Fruit fly (Drosophila melanogaster) whole organism, embryonic: ENCODE data around the gene Nprl3.

Experiments
- Aef1 ChIP-seq: fragments of 200-800 bp; sonication (Bioruptor generic); IDR thresholded peaks from 3 replicates; pipeline ENCODE4 v1.3.6; 2022; ENCODE audit warnings: missing biosample characterization, missing genetic modification characterization
- Bgb ChIP-seq: fragments of 200-800 bp; sonication (Bioruptor generic); IDR thresholded peaks from 2 replicates; pipeline ENCODE4 v1.3.6; 2022; ENCODE audit warnings: missing biosample characterization, missing genetic modification characterization; ENCODE audit not compliant: partially characterized antibody
- CG10462 ChIP-seq: fragments of 200-800 bp; sonication (Bioruptor generic); optimal IDR thresholded peaks from 2 replicates; lab custom pipeline; 2016; ENCODE audit warnings: missing biosample characterization, missing genetic modification characterization
- CG12219 ChIP-seq: fragments of 200-800 bp; sonication (Bioruptor generic); optimal IDR thresholded peaks from 3 replicates; lab custom pipeline; 2018; ENCODE audit warnings: missing biosample characterization, mild to moderate bottlenecking, missing genetic modification characterization
- CG15073 ChIP-seq: fragments of 200-800 bp; sonication (Bioruptor generic); optimal IDR thresholded peaks from 2 replicates; lab custom pipeline; 2016; ENCODE audit warnings: missing biosample characterization, missing genetic modification characterization
- CG1602 ChIP-seq: fragments of 200-800 bp; sonication (Bioruptor generic); optimal IDR thresholded peaks from 3 replicates; lab custom pipeline; 2016; ENCODE audit warnings: missing biosample characterization, missing genetic modification characterization
- CG18599 ChIP-seq: fragments of 200-800 bp; sonication (Bioruptor generic); optimal IDR thresholded peaks from 3 replicates; lab custom pipeline; 2017; ENCODE audit warnings: missing biosample characterization, missing genetic modification characterization, mild to moderate bottlenecking, moderate library complexity, missing genetic modification reagents
- CG30403 ChIP-seq: fragments of 200-800 bp; sonication (Bioruptor generic); optimal IDR thresholded peaks from 3 replicates; lab custom pipeline; 2016; ENCODE audit warnings: missing biosample characterization, missing genetic modification characterization
- CG31441 ChIP-seq: fragments of 200-800 bp; sonication (Bioruptor generic); IDR thresholded peaks from 2 replicates; pipeline ENCODE4 v1.3.6; 2022; ENCODE audit warnings: missing biosample characterization, missing genetic modification characterization
- CG42726 ChIP-seq: fragments of 200-800 bp; sonication (Bioruptor generic); IDR thresholded peaks from 2 replicates; pipeline ENCODE4 v1.3.6; 2022; ENCODE audit warnings: missing biosample characterization, missing genetic modification characterization; ENCODE audit not compliant: partially characterized antibody
- CG4617 ChIP-seq: fragments of 200-800 bp; sonication (Bioruptor generic); optimal IDR thresholded peaks from 3 replicates; lab custom pipeline; 2016; ENCODE audit warnings: missing biosample characterization, missing genetic modification characterization, borderline replicate concordance
- CG4730 ChIP-seq: fragments of 200-800 bp; sonication (Bioruptor generic); IDR thresholded peaks from 2 replicates; pipeline ENCODE4 v1.3.6; 2022; ENCODE audit warnings: missing biosample characterization, missing genetic modification characterization
- CG6272 ChIP-seq: fragments of 200-800 bp; sonication (Bioruptor generic); IDR thresholded peaks from 2 replicates; pipeline ENCODE4 v1.3.6; 2022; ENCODE audit warnings: missing biosample characterization, missing genetic modification characterization
- CG6689 ChIP-seq: fragments of 200-800 bp; sonication (Bioruptor generic); IDR thresholded peaks from 2 replicates; pipeline ENCODE4 v1.3.6; 2022; ENCODE audit warnings: missing biosample characterization, missing genetic modification characterization
- CG6765 ChIP-seq: fragments of 200-800 bp; sonication (Bioruptor generic); optimal IDR thresholded peaks from 3 replicates; lab custom pipeline; 2017; ENCODE audit warnings: missing biosample characterization, mild to moderate bottlenecking, missing genetic modification characterization
- CG7786 ChIP-seq: fragments of 200-800 bp; sonication (Bioruptor generic); optimal IDR thresholded peaks from 2 replicates; lab custom pipeline; 2016; ENCODE audit warnings: missing biosample characterization, missing genetic modification characterization
- CG8478 ChIP-seq: fragments of >200 bp; optimal IDR thresholded peaks from 2 replicates; lab custom pipeline; 2018
- CG9437 ChIP-seq: fragments of 200-800 bp; sonication (Bioruptor generic); optimal IDR thresholded peaks from 2 replicates; lab custom pipeline; 2018; ENCODE audit warnings: missing biosample characterization, mild to moderate bottlenecking, missing genetic modification characterization
- CG9727 ChIP-seq: fragments of 200-800 bp; sonication (Bioruptor generic); optimal IDR thresholded peaks from 3 replicates; lab custom pipeline; 2017; ENCODE audit warnings: missing biosample characterization, mild to moderate bottlenecking, missing genetic modification characterization
- CG9876 ChIP-seq: fragments of 200-800 bp; sonication (Bioruptor generic); optimal IDR thresholded peaks from 2 replicates; lab custom pipeline; 2016; ENCODE audit warnings: missing biosample characterization, missing genetic modification characterization
- D ChIP-seq, 2 experiments: fragments of 200-800 bp in 1 of 2; fragments of >200 bp in 1 of 2; sonication (Bioruptor generic) in 1 of 2; optimal IDR thresholded peaks; 2 replicates in 1 of 2; 3 replicates in 1 of 2; lab custom pipeline; 2017; ENCODE audit warnings: mild to moderate bottlenecking in 1 of 2, missing biosample characterization in 1 of 2, missing genetic modification characterization in 1 of 2, missing genetic modification reagents in 1 of 2
- HLHmδ ChIP-seq: fragments of 200-800 bp; sonication (Bioruptor generic); optimal IDR thresholded peaks from 2 replicates; lab custom pipeline; 2018; ENCODE audit warnings: missing biosample characterization, mild to moderate bottlenecking, missing genetic modification characterization, moderate library complexity
- Hsf ChIP-seq: fragments of 200-800 bp; sonication (Bioruptor generic); optimal IDR thresholded peaks from 3 replicates; lab custom pipeline; 2016; ENCODE audit warnings: missing biosample characterization, missing genetic modification characterization
- Lhr ChIP-seq: fragments of 200-800 bp; sonication (Bioruptor generic); optimal IDR thresholded peaks from 3 replicates; lab custom pipeline; 2017; ENCODE audit warnings: mild to moderate bottlenecking, missing biosample characterization, missing genetic modification reagents, missing genetic modification characterization
- Oli ChIP-seq: fragments of 200-800 bp; sonication (Bioruptor generic); optimal IDR thresholded peaks from 2 replicates; lab custom pipeline; 2018; ENCODE audit warnings: missing biosample characterization, mild to moderate bottlenecking, missing genetic modification characterization, moderate library complexity
- Sox102F ChIP-seq: fragments of 200-800 bp; sonication (Bioruptor generic); optimal IDR thresholded peaks from 2 replicates; lab custom pipeline; 2018; ENCODE audit warnings: missing biosample characterization, mild to moderate bottlenecking, missing genetic modification characterization, moderate library complexity
- Spps ChIP-seq: fragments of 200-800 bp; sonication (Bioruptor generic); optimal IDR thresholded peaks from 2 replicates; lab custom pipeline; 2018; ENCODE audit warnings: missing biosample characterization, mild to moderate bottlenecking, missing genetic modification characterization
- btn ChIP-seq: fragments of 200-800 bp; sonication (Bioruptor generic); optimal IDR thresholded peaks from 2 replicates; lab custom pipeline; 2016; ENCODE audit warnings: missing biosample characterization, missing genetic modification characterization
- chif ChIP-seq, 2 experiments: fragments of 200-800 bp; sonication (Bioruptor generic); optimal IDR thresholded peaks; 3 replicates each; lab custom pipeline; 2016; ENCODE audit warnings: missing biosample characterization in 2 of 2, missing genetic modification characterization in 2 of 2
- ci ChIP-seq: fragments of 200-800 bp; sonication (Bioruptor generic); IDR thresholded peaks from 3 replicates; pipeline ENCODE4 v1.3.6; 2022; ENCODE audit warnings: missing biosample characterization, missing genetic modification characterization
- crol ChIP-seq: fragments of 200-800 bp; sonication (Bioruptor generic); IDR thresholded peaks from 2 replicates; pipeline ENCODE4 v1.3.6; 2022; ENCODE audit warnings: missing biosample characterization, missing genetic modification characterization
- fu2 ChIP-seq: fragments of 200-800 bp; sonication (Bioruptor generic); optimal IDR thresholded peaks from 2 replicates; lab custom pipeline; 2016; ENCODE audit warnings: missing biosample characterization, missing genetic modification characterization
- gce ChIP-seq: fragments of 200-800 bp; sonication (Bioruptor generic); IDR thresholded peaks from 3 replicates; pipeline ENCODE4 v1.3.6; 2022; ENCODE audit warnings: missing biosample characterization, missing genetic modification characterization
- gcm ChIP-seq: fragments of 200-800 bp; sonication (Bioruptor generic); optimal IDR thresholded peaks from 2 replicates; lab custom pipeline; 2019; ENCODE audit warnings: missing biosample characterization, mild to moderate bottlenecking, missing genetic modification characterization, moderate library complexity
- gfzf ChIP-seq: fragments of 200-800 bp; sonication (Bioruptor generic); optimal IDR thresholded peaks from 2 replicates; lab custom pipeline; 2016; ENCODE audit warnings: missing biosample characterization, mild to moderate bottlenecking, missing genetic modification characterization, moderate library complexity
- kah ChIP-seq: fragments of 200-800 bp; sonication (Bioruptor generic); optimal IDR thresholded peaks from 2 replicates; lab custom pipeline; 2018; ENCODE audit warnings: missing biosample characterization, mild to moderate bottlenecking, missing genetic modification characterization
- lbe ChIP-seq: fragments of 200-800 bp; sonication (Bioruptor generic); optimal IDR thresholded peaks from 2 replicates; lab custom pipeline; 2016; ENCODE audit warnings: missing biosample characterization, mild to moderate bottlenecking, missing genetic modification characterization
- mam ChIP-seq: fragments of 200-800 bp; sonication (Bioruptor generic); optimal IDR thresholded peaks from 3 replicates; lab custom pipeline; 2016; ENCODE audit warnings: missing biosample characterization, missing genetic modification characterization
- mirr ChIP-seq: fragments of 200-800 bp; sonication (Bioruptor generic); optimal IDR thresholded peaks from 3 replicates; lab custom pipeline; 2018; ENCODE audit warnings: missing biosample characterization, mild to moderate bottlenecking, missing genetic modification characterization
- nerfin-1 ChIP-seq: fragments of 200-800 bp; sonication (Bioruptor generic); optimal IDR thresholded peaks from 3 replicates; lab custom pipeline; 2019; ENCODE audit warnings: missing biosample characterization, mild to moderate bottlenecking, missing genetic modification characterization, moderate library complexity
- odd ChIP-seq: fragments of 200-800 bp; sonication (Bioruptor generic); optimal IDR thresholded peaks from 2 replicates; lab custom pipeline; 2017; ENCODE audit warnings: missing biosample characterization, mild to moderate bottlenecking, missing genetic modification characterization
- pb ChIP-seq: fragments of 200-800 bp; sonication (Bioruptor generic); optimal IDR thresholded peaks from 3 replicates; lab custom pipeline; 2016; ENCODE audit warnings: missing biosample characterization, missing genetic modification characterization
- ro ChIP-seq: fragments of 200-800 bp; sonication (Bioruptor generic); IDR thresholded peaks from 2 replicates; pipeline ENCODE4 v1.3.6; 2022; ENCODE audit warnings: missing biosample characterization, missing genetic modification characterization
- sisA ChIP-seq: fragments of 200-800 bp; sonication (Bioruptor generic); IDR thresholded peaks from 2 replicates; pipeline ENCODE4 v1.3.6; 2022; ENCODE audit warnings: missing biosample characterization, missing genetic modification characterization
- slbo ChIP-seq: fragments of 200-800 bp; sonication (Bioruptor generic); IDR thresholded peaks from 2 replicates; pipeline ENCODE4 v1.3.6; 2022; ENCODE audit warnings: missing biosample characterization, missing genetic modification characterization
- slou ChIP-seq: fragments of 200-800 bp; sonication (Bioruptor generic); optimal IDR thresholded peaks from 3 replicates; lab custom pipeline; 2016; ENCODE audit warnings: missing biosample characterization, missing genetic modification characterization
- sr ChIP-seq: fragments of 200-800 bp; sonication (Bioruptor generic); IDR thresholded peaks from 3 replicates; pipeline ENCODE4 v1.3.6; 2022; ENCODE audit warnings: missing biosample characterization, missing genetic modification characterization
- tap ChIP-seq: fragments of 200-800 bp; optimal IDR thresholded peaks from 3 replicates; lab custom pipeline; 2019; ENCODE audit warnings: missing biosample characterization, mild to moderate bottlenecking, missing genetic modification characterization, moderate library complexity
- tin ChIP-seq: fragments of 200-800 bp; sonication (Bioruptor generic); optimal IDR thresholded peaks from 3 replicates; lab custom pipeline; 2016; ENCODE audit warnings: missing biosample characterization, missing genetic modification characterization

Gene Nprl3

DNA sequence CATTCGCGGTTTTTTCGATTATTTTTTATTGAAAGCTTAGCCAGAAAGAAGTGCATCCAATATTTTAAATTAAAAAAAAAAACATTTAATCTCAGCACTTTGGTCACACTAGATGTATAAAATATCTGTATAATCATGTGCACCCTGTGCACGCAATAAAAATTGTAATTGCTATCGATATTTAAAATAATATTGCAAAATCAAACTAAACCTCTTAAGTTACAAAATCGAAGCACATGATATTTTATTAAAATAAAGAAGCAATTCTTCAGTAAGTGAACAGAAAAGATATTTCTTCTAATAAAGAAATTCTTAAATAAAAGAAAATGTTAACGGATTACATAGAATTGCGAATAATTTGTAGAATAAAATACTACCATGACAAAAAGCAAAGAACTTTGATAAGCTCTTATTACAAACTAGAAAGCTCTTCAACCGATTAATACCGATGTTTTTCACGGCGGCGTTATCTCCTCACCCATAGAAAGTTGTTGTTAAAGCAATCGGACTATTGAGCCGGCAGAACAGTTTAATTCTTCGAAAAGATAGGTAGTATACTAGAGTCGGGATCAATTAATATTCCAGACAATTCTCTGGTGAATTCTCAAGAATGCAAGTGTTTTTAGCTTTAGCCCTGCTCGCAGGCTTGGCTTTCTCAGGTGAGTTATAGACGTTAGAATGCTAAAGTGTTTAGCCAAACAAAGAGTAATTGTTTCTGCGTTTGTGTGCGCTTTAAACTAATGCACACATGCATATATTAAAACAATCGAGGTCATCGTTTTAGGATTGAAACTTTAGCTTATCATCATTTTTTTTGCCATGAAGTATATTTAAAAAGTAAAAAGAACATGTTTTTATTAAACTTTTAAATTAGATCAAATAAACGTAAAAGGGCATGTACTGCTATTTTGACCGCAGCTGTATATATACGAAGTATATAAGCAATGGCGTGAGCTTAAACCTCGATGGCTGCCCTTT, 7.6 kb downstream of the Nprl3 start, which contains the start of gene CtsK1 (continued):
- TF ChIP-seq Hsf (GFP tag; lab: Kevin White, UChicago) (peak; percentile 14), sr (GFP tag; lab: Robert Waterston, UW) (no peak), HLHmδ (GFP tag; lab: Kevin White, UChicago) (no peak), CG1602 (GFP tag; lab: Kevin White, UChicago) (no peak), CG42726 (no peak), slou (GFP tag; lab: Kevin White, UChicago) (no peak), tap (tag; lab: Kevin White, UChicago) (no peak), Spps (no peak), CG9437 (no peak), lbe (GFP tag; lab: Kevin White, UChicago) (peak; percentile 23), CG12219 (GFP tag; lab: Kevin White, UChicago) (no peak), fu2 (no peak), slbo (GFP tag; lab: Robert Waterston, UW) (peak; percentile 49), Oli (tag; lab: Kevin White, UChicago) (peak; percentile 12), sisA (GFP tag; lab: Robert Waterston, UW) (no peak), CG9876 (GFP tag; lab: Kevin White, UChicago) (no peak), ro (GFP tag; lab: Robert Waterston, UW) (no peak), CG9727 (peak; percentile 12), CG4730 (no peak), CG4617 (GFP tag; lab: Kevin White, UChicago) (no peak), CG15073 (GFP tag; lab: Kevin White, UChicago) (no peak), CG6272 (no peak), Bgb (GFP tag; lab: Robert Waterston, UW) (peak; percentile 72; the same call in 1 of the 2 replicates), gcm (no peak), CG31441 (GFP tag; lab: Robert Waterston, UW) (peak; percentile 48), gfzf (GFP tag; lab: Kevin White, UChicago) (peak; percentile 53), btn (GFP tag; lab: Kevin White, UChicago) (no peak), CG10462 (GFP tag; lab: Kevin White, UChicago) (no peak), CG30403 (GFP tag; lab: Kevin White, UChicago) (peak; percentile 20), CG18599 (peak; percentile 26), odd (GFP tag; lab: Kevin White, UChicago) (no peak), CG6765 (GFP tag; lab: Kevin White, UChicago) (no peak), mam (GFP tag; lab: Kevin White, UChicago) (no peak), Aef1 (GFP tag; lab: Robert Waterston, UW) (no peak), Lhr (peak; percentile 39), CG8478 (lab: Kevin White, UChicago) (no peak), CG6689 (GFP tag; lab: Robert Waterston, UW) (peak; percentile 47), gce (GFP tag; lab: Robert Waterston, UW) (0 out of 3 replicates have a peak, but pooled peaks have one; percentile 27), tin (no peak), pb (GFP tag; lab: Kevin White, UChicago) (no peak), kah (GFP tag; lab: Kevin White, UChicago) (no peak), Sox102F (GFP tag; lab: Kevin White, UChicago) (no peak), D (optimal IDR thresholded peaks at IDR 0.05; lab: Kevin White, UChicago) (no peak), D (GFP tag; optimal IDR thresholded peaks at IDR 0.05; lab: Kevin White, UChicago) (no peak), mirr (GFP tag; lab: Kevin White, UChicago) (no peak), ci (GFP tag; lab: Robert Waterston, UW) (peak; percentile 3; the same call in 1 of the 3 replicates), nerfin-1 (tag; lab: Kevin White, UChicago) (no peak), crol (GFP tag; lab: Robert Waterston, UW) (no peak), chif (GFP tag; optimal IDR thresholded peaks at IDR 0.05; lab: Kevin White, UChicago) (no peak), CG7786 (GFP tag; lab: Kevin White, UChicago) (no peak)
